Fruit fly (Drosophila melanogaster) whole organism, embryonic: ENCODE data around the gene CG43249.
A peak's percentile ranks its signal among the peaks of the same experiment; 100 is the strongest.

ENCODE experiments used
- Aef1 ChIP-seq: fragments of 200-800 bp; sonication (Bioruptor generic); IDR thresholded peaks from 3 replicates; pipeline ENCODE4 v1.3.6; 2022; ENCODE audit warnings: missing biosample characterization, missing genetic modification characterization
- C15 ChIP-seq: fragments of 200-800 bp; sonication (Bioruptor generic); IDR thresholded peaks from 3 replicates; pipeline ENCODE4 v1.3.6; 2022; ENCODE audit warnings: missing biosample characterization, missing genetic modification characterization
- CG10209 ChIP-seq: fragments of 200-800 bp; sonication (Bioruptor generic); optimal IDR thresholded peaks from 3 replicates; lab custom pipeline; 2017; ENCODE audit warnings: missing biosample characterization, mild to moderate bottlenecking, missing genetic modification characterization, missing genetic modification reagents
- CG1024 ChIP-seq: fragments of 200-800 bp; sonication (Bioruptor generic); IDR thresholded peaks from 2 replicates; pipeline ENCODE4 v1.3.6; 2022; ENCODE audit warnings: missing biosample characterization, missing genetic modification characterization
- CG10431 ChIP-seq: fragments of 200-800 bp; sonication (Bioruptor generic); optimal IDR thresholded peaks from 3 replicates; lab custom pipeline; 2018; ENCODE audit warnings: missing biosample characterization, mild to moderate bottlenecking, missing genetic modification characterization
- CG11504 ChIP-seq: fragments of 200-800 bp; sonication (Bioruptor generic); optimal IDR thresholded peaks from 3 replicates; lab custom pipeline; 2019; ENCODE audit warnings: missing biosample characterization, mild to moderate bottlenecking, missing genetic modification characterization, moderate library complexity
- CG13424 ChIP-seq: fragments of 200-800 bp; sonication (Bioruptor generic); optimal IDR thresholded peaks from 2 replicates; lab custom pipeline; 2019; ENCODE audit warnings: missing biosample characterization, mild to moderate bottlenecking, missing genetic modification characterization, moderate library complexity
- CG15514 ChIP-seq: fragments of 200-800 bp; sonication (Bioruptor generic); optimal IDR thresholded peaks from 3 replicates; lab custom pipeline; 2017; ENCODE audit warnings: missing biosample characterization, missing genetic modification characterization, mild to moderate bottlenecking, moderate library complexity, missing genetic modification reagents
- CG1602 ChIP-seq: fragments of 200-800 bp; sonication (Bioruptor generic); optimal IDR thresholded peaks from 3 replicates; lab custom pipeline; 2016; ENCODE audit warnings: missing biosample characterization, missing genetic modification characterization
- CG17328 ChIP-seq: fragments of 200-800 bp; sonication (Bioruptor generic); IDR thresholded peaks from 2 replicates; pipeline ENCODE4 v1.3.6; 2022; ENCODE audit warnings: missing biosample characterization, missing genetic modification characterization
- CG2199 ChIP-seq: fragments of 200-800 bp; sonication (Bioruptor generic); IDR thresholded peaks from 3 replicates; pipeline ENCODE4 v1.3.6; 2022; ENCODE audit warnings: missing biosample characterization, missing genetic modification characterization
- CG2712 ChIP-seq: fragments of 200-800 bp; optimal IDR thresholded peaks from 3 replicates; lab custom pipeline; 2019; ENCODE audit warnings: missing biosample characterization, mild to moderate bottlenecking, missing genetic modification characterization, moderate library complexity
- CG3065 ChIP-seq: fragments of 200-800 bp; sonication (Bioruptor generic); optimal IDR thresholded peaks from 2 replicates; lab custom pipeline; 2016; ENCODE audit warnings: missing biosample characterization, missing genetic modification characterization
- CG31388 ChIP-seq: fragments of 200-800 bp; sonication (Bioruptor generic); optimal IDR thresholded peaks from 2 replicates; lab custom pipeline; 2016; ENCODE audit warnings: missing biosample characterization, missing genetic modification characterization
- CG3163 ChIP-seq: fragments of 200-800 bp; sonication (Bioruptor generic); optimal IDR thresholded peaks from 3 replicates; lab custom pipeline; 2016; ENCODE audit warnings: missing biosample characterization, missing genetic modification characterization
- CG3995 ChIP-seq: fragments of 200-800 bp; sonication (Bioruptor generic); optimal IDR thresholded peaks from 3 replicates; lab custom pipeline; 2016; ENCODE audit warnings: missing biosample characterization, missing genetic modification characterization
- CG6813 ChIP-seq: fragments of 200-800 bp; sonication (Bioruptor generic); optimal IDR thresholded peaks from 2 replicates; lab custom pipeline; 2017; ENCODE audit warnings: missing biosample characterization, missing genetic modification characterization, mild to moderate bottlenecking, moderate library complexity, missing genetic modification reagents
- CG8089 ChIP-seq: fragments of 200-800 bp; sonication (Bioruptor generic); optimal IDR thresholded peaks from 3 replicates; lab custom pipeline; 2016; ENCODE audit warnings: missing biosample characterization, missing genetic modification characterization
- HHEX ChIP-seq: fragments of 200-800 bp; sonication (Bioruptor generic); optimal IDR thresholded peaks from 3 replicates; lab custom pipeline; 2017; ENCODE audit warnings: missing biosample characterization, mild to moderate bottlenecking, missing genetic modification characterization, missing genetic modification reagents
- Hmr ChIP-seq: fragments of 200-800 bp; sonication (Bioruptor generic); optimal IDR thresholded peaks from 3 replicates; lab custom pipeline; 2017; ENCODE audit warnings: mild to moderate bottlenecking, missing biosample characterization, missing genetic modification reagents, missing genetic modification characterization
- Hr78 ChIP-seq, 2 experiments: fragments of 200-800 bp in 1 of 2; fragments of >200 bp in 1 of 2; sonication (Bioruptor generic) in 1 of 2; optimal IDR thresholded peaks; 2 replicates each; lab custom pipeline; 2017 to 2019; ENCODE audit warnings: missing biosample characterization in 2 of 2, missing genetic modification characterization in 2 of 2, mild to moderate bottlenecking in 1 of 2, moderate library complexity in 1 of 2
- Jarid2 ChIP-seq: fragments of 200-800 bp; sonication (Bioruptor generic); optimal IDR thresholded peaks from 3 replicates; lab custom pipeline; 2017; ENCODE audit warnings: mild to moderate bottlenecking, missing biosample characterization, missing genetic modification reagents, missing genetic modification characterization
- Sry-β ChIP-seq: fragments of 200-800 bp; sonication (Bioruptor generic); optimal IDR thresholded peaks from 2 replicates; lab custom pipeline; 2018; ENCODE audit warnings: missing biosample characterization, mild to moderate bottlenecking, missing genetic modification characterization, moderate library complexity
- ac ChIP-seq: fragments of 200-800 bp; sonication (Bioruptor generic); optimal IDR thresholded peaks from 3 replicates; lab custom pipeline; 2017; ENCODE audit warnings: missing biosample characterization, mild to moderate bottlenecking, missing genetic modification characterization
- amos ChIP-seq: fragments of 200-800 bp; sonication (Bioruptor generic); IDR thresholded peaks from 2 replicates; pipeline ENCODE4 v1.3.6; 2022; ENCODE audit warnings: missing biosample characterization, missing genetic modification characterization; ENCODE audit not compliant: partially characterized antibody
- ash1 ChIP-seq: fragments of 200-800 bp; sonication (Bioruptor generic); optimal IDR thresholded peaks from 2 replicates; lab custom pipeline; 2018; ENCODE audit warnings: missing biosample characterization, mild to moderate bottlenecking, missing genetic modification characterization
- caup ChIP-seq: fragments of 200-800 bp; sonication (Bioruptor generic); optimal IDR thresholded peaks from 3 replicates; lab custom pipeline; 2017; ENCODE audit warnings: missing biosample characterization, mild to moderate bottlenecking, missing genetic modification characterization, moderate library complexity; ENCODE audit not compliant: severe bottlenecking
- corto ChIP-seq: fragments of 200-800 bp; sonication (Bioruptor generic); optimal IDR thresholded peaks from 2 replicates; lab custom pipeline; 2016; ENCODE audit warnings: missing biosample characterization, mild to moderate bottlenecking, missing genetic modification characterization, moderate library complexity
- crc ChIP-seq: fragments of 200-800 bp; sonication (Bioruptor generic); optimal IDR thresholded peaks from 2 replicates; lab custom pipeline; 2016; ENCODE audit warnings: missing biosample characterization, missing genetic modification characterization
- da ChIP-seq: fragments of 200-800 bp; sonication (Bioruptor generic); optimal IDR thresholded peaks from 2 replicates; lab custom pipeline; 2016; ENCODE audit warnings: missing biosample characterization, missing genetic modification characterization
- dimm ChIP-seq: fragments of 200-800 bp; sonication (Bioruptor generic); IDR thresholded peaks from 2 replicates; pipeline ENCODE4 v1.3.6; 2022; ENCODE audit warnings: missing biosample characterization, missing genetic modification characterization
- ewg ChIP-seq: fragments of 200-800 bp; sonication (Bioruptor generic); optimal IDR thresholded peaks from 3 replicates; lab custom pipeline; 2017; ENCODE audit warnings: mild to moderate bottlenecking, missing biosample characterization, missing genetic modification reagents, missing genetic modification characterization
- gce ChIP-seq: fragments of 200-800 bp; sonication (Bioruptor generic); IDR thresholded peaks from 3 replicates; pipeline ENCODE4 v1.3.6; 2022; ENCODE audit warnings: missing biosample characterization, missing genetic modification characterization
- grn ChIP-seq: fragments of 200-800 bp; sonication (Bioruptor generic); optimal IDR thresholded peaks from 3 replicates; lab custom pipeline; 2017; ENCODE audit warnings: missing biosample characterization, missing genetic modification characterization
- gt ChIP-seq: fragments of 200-800 bp; sonication (Bioruptor generic); IDR thresholded peaks from 2 replicates; pipeline ENCODE4 v1.3.6; 2022; ENCODE audit warnings: missing biosample characterization, missing genetic modification characterization
- lov ChIP-seq, 2 experiments: fragments of 200-800 bp in 1 of 2; fragments of >200 bp in 1 of 2; sonication (Bioruptor generic) in 1 of 2; IDR thresholded peaks in 1 of 2; optimal IDR thresholded peaks in 1 of 2; 2 replicates in 1 of 2; 3 replicates in 1 of 2; pipeline versions ENCODE4 v1.3.6 to Lab custom; 2017 to 2022; ENCODE audit warnings: missing biosample characterization in 1 of 2, missing genetic modification characterization in 1 of 2
- luna ChIP-seq: fragments of 200-800 bp; sonication (Bioruptor generic); optimal IDR thresholded peaks from 2 replicates; lab custom pipeline; 2016; ENCODE audit warnings: missing biosample characterization, missing genetic modification characterization
- otp ChIP-seq: fragments of 200-800 bp; sonication (Bioruptor generic); IDR thresholded peaks from 3 replicates; pipeline ENCODE4, ENCODE4 v1.3.6; 2022; ENCODE audit warnings: missing biosample characterization, missing genetic modification characterization
- pnt ChIP-seq: fragments of 200-800 bp; sonication (Bioruptor generic); optimal IDR thresholded peaks from 3 replicates; lab custom pipeline; 2016; ENCODE audit warnings: missing biosample characterization, missing genetic modification characterization
- pzg ChIP-seq: fragments of 200-800 bp; sonication (Bioruptor generic); optimal IDR thresholded peaks from 3 replicates; lab custom pipeline; 2018; ENCODE audit warnings: missing biosample characterization, mild to moderate bottlenecking, missing genetic modification characterization, moderate library complexity
- run ChIP-seq: fragments of 200-800 bp; sonication (Bioruptor generic); optimal IDR thresholded peaks from 3 replicates; lab custom pipeline; 2018; ENCODE audit warnings: missing biosample characterization, mild to moderate bottlenecking, missing genetic modification characterization
- salm ChIP-seq: fragments of 200-800 bp; sonication (Bioruptor generic); optimal IDR thresholded peaks from 2 replicates; lab custom pipeline; 2018; ENCODE audit warnings: missing biosample characterization, mild to moderate bottlenecking, missing genetic modification characterization
- sc ChIP-seq, 3 experiments: fragments of >200 bp in 2 of 3; fragments of 200-800 bp in 1 of 3; sonication (Bioruptor generic) in 1 of 3; optimal IDR thresholded peaks; 2 replicates in 2 of 3; 3 replicates in 1 of 3; lab custom pipeline; 2017; ENCODE audit warnings: mild to moderate bottlenecking in 1 of 3, missing biosample characterization in 1 of 3, missing genetic modification characterization in 1 of 3, missing genetic modification reagents in 1 of 3
- sim ChIP-seq: fragments of 200-800 bp; sonication (Bioruptor generic); IDR thresholded peaks from 2 replicates; pipeline ENCODE4 v1.3.6; 2022; ENCODE audit warnings: missing biosample characterization, missing genetic modification characterization
- slp2 ChIP-seq: fragments of 200-800 bp; sonication (Bioruptor generic); optimal IDR thresholded peaks from 2 replicates; lab custom pipeline; 2016; ENCODE audit warnings: missing biosample characterization, missing genetic modification characterization
- tna ChIP-seq: fragments of 200-800 bp; sonication (Bioruptor generic); IDR thresholded peaks from 2 replicates; pipeline ENCODE4 v1.3.6; 2022; ENCODE audit warnings: missing biosample characterization, missing genetic modification characterization; ENCODE audit not compliant: partially characterized antibody
- zen ChIP-seq: fragments of 200-800 bp; sonication (Bioruptor generic); optimal IDR thresholded peaks from 3 replicates; lab custom pipeline; 2018; ENCODE audit warnings: missing biosample characterization, mild to moderate bottlenecking, missing genetic modification characterization, moderate library complexity
- zfh1 ChIP-seq: fragments of 200-800 bp; sonication (Bioruptor generic); IDR thresholded peaks from 3 replicates; pipeline ENCODE4 v1.3.6; 2022; ENCODE audit warnings: missing biosample characterization, missing genetic modification characterization

Gene CG43249

DNA sequence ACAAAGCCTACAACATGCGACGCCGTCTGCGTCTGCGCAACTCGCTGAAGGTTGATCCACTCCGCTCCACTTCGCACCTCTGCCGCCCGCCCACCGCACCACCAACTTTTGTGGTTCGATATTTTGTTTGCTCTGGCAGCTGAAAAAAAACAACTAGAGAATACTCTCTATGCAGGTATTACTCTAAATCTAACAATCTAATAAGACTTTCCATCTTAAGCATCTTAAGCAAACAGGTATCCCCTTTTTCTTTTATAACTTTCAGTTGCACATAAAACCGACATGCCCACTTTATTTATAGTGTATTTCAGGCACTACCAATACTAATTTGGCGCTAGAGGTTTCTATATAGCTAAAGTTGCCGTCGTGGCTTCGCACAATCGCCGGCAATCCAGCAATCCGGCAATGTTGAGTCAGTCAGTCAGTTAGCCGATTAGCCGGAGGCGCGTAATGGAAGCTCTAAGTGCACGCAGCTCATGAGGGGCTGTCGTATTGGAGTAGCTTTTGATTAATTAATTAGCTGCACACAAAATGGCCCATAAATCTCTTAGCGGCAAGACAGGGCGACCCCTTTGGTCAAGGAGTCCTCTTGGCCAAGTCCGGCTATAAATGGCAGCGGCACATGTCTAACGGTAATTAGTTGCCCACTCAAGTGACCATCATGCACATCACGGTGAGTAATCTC is 24.3 kb downstream of the CG43249 start, which contains the start of gene CG13058 (continued):
- TF ChIP-seq lov (optimal IDR thresholded peaks at IDR 0.05; lab: Kevin White, UChicago): no peak
- TF ChIP-seq lov (GFP tag; IDR thresholded peaks at IDR 0.05; lab: Robert Waterston, UW): no peak
- TF ChIP-seq pzg: no peak
- TF ChIP-seq sim (GFP tag; lab: Robert Waterston, UW): no peak
- TF ChIP-seq gce: no peak
- no peak for TF ChIP-seq da (GFP tag; lab: Kevin White, UChicago)
- no peak for TF ChIP-seq CG3065 (GFP tag; lab: Kevin White, UChicago)
- TF ChIP-seq CG13424 (tag; lab: Kevin White, UChicago): peak; percentile 84
- peak; percentile 23; the same call in 1 of the 2 replicates for TF ChIP-seq dimm (GFP tag; lab: Robert Waterston, UW)
- no peak for TF ChIP-seq gt (GFP tag; lab: Robert Waterston, UW)
- TF ChIP-seq Hr78 (GFP tag; optimal IDR thresholded peaks at IDR 0.05; lab: Kevin White, UChicago): no peak
- no peak for TF ChIP-seq Sry-β
- no peak for TF ChIP-seq CG2712
- TF ChIP-seq salm (tag; lab: Kevin White, UChicago): no peak
- TF ChIP-seq luna (GFP tag; lab: Kevin White, UChicago): no peak
- TF ChIP-seq Aef1 (GFP tag; lab: Robert Waterston, UW): peak; percentile 64
- peak; percentile 61 for TF ChIP-seq Hmr (GFP tag; lab: Kevin White, UChicago)
- no peak for TF ChIP-seq sc (optimal IDR thresholded peaks at IDR 0.05; lab: Kevin White, UChicago)
- TF ChIP-seq sc (GFP tag; optimal IDR thresholded peaks at IDR 0.05; lab: Kevin White, UChicago): no peak
- no peak for TF ChIP-seq zfh1 (GFP tag; lab: Robert Waterston, UW)
- TF ChIP-seq ac (GFP tag; lab: Kevin White, UChicago): no peak
- TF ChIP-seq corto (GFP tag; lab: Kevin White, UChicago): no peak
- no peak for TF ChIP-seq zen (tag; lab: Kevin White, UChicago)
- TF ChIP-seq CG31388: no peak
- peak; percentile 59 for TF ChIP-seq HHEX (GFP tag; lab: Kevin White, UChicago)
- TF ChIP-seq CG3995 (GFP tag; lab: Kevin White, UChicago): no peak
- no peak for TF ChIP-seq CG2199 (GFP tag; lab: Robert Waterston, UW)
- no peak for TF ChIP-seq CG3163 (GFP tag; lab: Kevin White, UChicago)
- no peak for TF ChIP-seq Jarid2 (GFP tag; lab: Kevin White, UChicago)
- TF ChIP-seq CG10209 (GFP tag; lab: Kevin White, UChicago): peak; percentile 55
- TF ChIP-seq CG15514 (GFP tag; lab: Kevin White, UChicago): peak; percentile 51
- peak; percentile 41 for TF ChIP-seq CG8089 (GFP tag; lab: Kevin White, UChicago)
- peak; percentile 32 for TF ChIP-seq run
- TF ChIP-seq CG6813 (GFP tag; lab: Kevin White, UChicago): no peak
- TF ChIP-seq slp2 (GFP tag; lab: Kevin White, UChicago): peak; percentile 37
- TF ChIP-seq CG17328: peak; percentile 71; the same call in 1 of the 2 replicates
- TF ChIP-seq C15 (GFP tag; lab: Robert Waterston, UW): no peak
- peak; percentile 71 for TF ChIP-seq otp
- TF ChIP-seq CG10431 (GFP tag; lab: Kevin White, UChicago): no peak
- no peak for TF ChIP-seq crc (GFP tag; lab: Kevin White, UChicago)
- no peak for TF ChIP-seq pnt
- TF ChIP-seq tna (GFP tag; lab: Robert Waterston, UW): no peak
- peak; percentile 41 for TF ChIP-seq CG1602 (GFP tag; lab: Kevin White, UChicago)
- TF ChIP-seq ash1 (GFP tag; lab: Kevin White, UChicago): no peak
- peak; percentile 3 for TF ChIP-seq ewg (GFP tag; lab: Kevin White, UChicago)
- no peak for TF ChIP-seq amos (GFP tag; lab: Robert Waterston, UW)
- no peak for TF ChIP-seq grn (GFP tag; lab: Kevin White, UChicago)
- peak; percentile 83 for TF ChIP-seq CG11504 (tag; lab: Kevin White, UChicago)
- TF ChIP-seq CG1024 (GFP tag; lab: Robert Waterston, UW): peak; percentile 59
- peak; percentile 62 for TF ChIP-seq caup (GFP tag; lab: Kevin White, UChicago)
